Fruit fly (Drosophila melanogaster) whole organism, embryonic: ENCODE measurements around the gene Sry-alpha.

Source experiments
- Abd-B ChIP-seq: fragments of 200-800 bp; sonication (Bioruptor generic); optimal IDR thresholded peaks from 2 replicates; lab custom pipeline; 2018; ENCODE audit warnings: missing biosample characterization, mild to moderate bottlenecking, missing genetic modification characterization, moderate library complexity
- Antp ChIP-seq: fragments of 200-800 bp; sonication (Bioruptor generic); optimal IDR thresholded peaks from 3 replicates; lab custom pipeline; 2016; ENCODE audit warnings: missing biosample characterization, missing genetic modification characterization
- CG10267 ChIP-seq: fragments of 200-800 bp; sonication (Bioruptor generic); optimal IDR thresholded peaks from 2 replicates; lab custom pipeline; 2018; ENCODE audit warnings: missing biosample characterization, mild to moderate bottlenecking, missing genetic modification characterization, moderate library complexity
- CG10543 ChIP-seq: fragments of 200-800 bp; sonication (Bioruptor generic); optimal IDR thresholded peaks from 3 replicates; lab custom pipeline; 2017; ENCODE audit warnings: missing biosample characterization, mild to moderate bottlenecking, missing genetic modification characterization, moderate library complexity
- CG10565 ChIP-seq: fragments of 200-800 bp; sonication (Bioruptor generic); optimal IDR thresholded peaks from 3 replicates; lab custom pipeline; 2016; ENCODE audit warnings: missing biosample characterization, mild to moderate bottlenecking, missing genetic modification characterization
- CG11560 ChIP-seq: fragments of 200-800 bp; sonication (Bioruptor generic); IDR thresholded peaks from 3 replicates; pipeline ENCODE4 v1.3.6; 2022; ENCODE audit warnings: missing biosample characterization, missing genetic modification characterization
- CG12744 ChIP-seq: fragments of 200-800 bp; sonication (Bioruptor generic); optimal IDR thresholded peaks from 2 replicates; lab custom pipeline; 2016; ENCODE audit warnings: missing biosample characterization, missing genetic modification characterization
- CG14710 ChIP-seq: fragments of 200-800 bp; sonication (Bioruptor generic); optimal IDR thresholded peaks from 3 replicates; lab custom pipeline; 2019; ENCODE audit warnings: missing biosample characterization, mild to moderate bottlenecking, missing genetic modification characterization, moderate library complexity
- CG1647 ChIP-seq: fragments of 200-800 bp; sonication (Bioruptor generic); optimal IDR thresholded peaks from 3 replicates; lab custom pipeline; 2016; ENCODE audit warnings: missing biosample characterization, missing genetic modification characterization
- CG17359 ChIP-seq: fragments of 200-800 bp; sonication (Bioruptor generic); optimal IDR thresholded peaks from 3 replicates; lab custom pipeline; 2018; ENCODE audit warnings: missing biosample characterization, mild to moderate bottlenecking, missing genetic modification characterization, moderate library complexity
- CG18011 ChIP-seq: fragments of 200-800 bp; sonication (Bioruptor generic); optimal IDR thresholded peaks from 2 replicates; lab custom pipeline; 2017; ENCODE audit warnings: missing biosample characterization, missing genetic modification characterization, mild to moderate bottlenecking, moderate library complexity, missing genotype
- CG18619 ChIP-seq: fragments of 200-800 bp; sonication (Bioruptor generic); optimal IDR thresholded peaks from 3 replicates; lab custom pipeline; 2017; ENCODE audit warnings: missing biosample characterization, mild to moderate bottlenecking, missing genetic modification characterization
- CG2712 ChIP-seq: fragments of 200-800 bp; optimal IDR thresholded peaks from 3 replicates; lab custom pipeline; 2019; ENCODE audit warnings: missing biosample characterization, mild to moderate bottlenecking, missing genetic modification characterization, moderate library complexity
- CG3163 ChIP-seq: fragments of 200-800 bp; sonication (Bioruptor generic); optimal IDR thresholded peaks from 3 replicates; lab custom pipeline; 2016; ENCODE audit warnings: missing biosample characterization, missing genetic modification characterization
- CG4404 ChIP-seq: fragments of 200-800 bp; sonication (Bioruptor generic); IDR thresholded peaks from 2 replicates; pipeline ENCODE4 v1.3.6; 2022; ENCODE audit warnings: missing biosample characterization, missing genetic modification characterization
- CG6254 ChIP-seq: fragments of 200-800 bp; sonication (Bioruptor generic); optimal IDR thresholded peaks from 3 replicates; lab custom pipeline; 2017; ENCODE audit warnings: mild to moderate bottlenecking, missing biosample characterization, missing genetic modification reagents, missing genetic modification characterization
- CG7556 ChIP-seq: fragments of 200-800 bp; sonication (Bioruptor generic); optimal IDR thresholded peaks from 2 replicates; lab custom pipeline; 2017; ENCODE audit warnings: missing biosample characterization, mild to moderate bottlenecking, missing genetic modification characterization
- CG7963 ChIP-seq: fragments of 200-800 bp; sonication (Bioruptor generic); IDR thresholded peaks from 3 replicates; pipeline ENCODE4 v1.3.6; 2022; ENCODE audit warnings: missing biosample characterization, missing genetic modification characterization; ENCODE audit not compliant: partially characterized antibody
- CG8290 ChIP-seq, 3 experiments: fragments of 200-800 bp; sonication (Bioruptor generic); optimal IDR thresholded peaks; 2 replicates each; lab custom pipeline; 2016 to 2019; ENCODE audit warnings: missing biosample characterization in 3 of 3, missing genetic modification characterization in 3 of 3, mild to moderate bottlenecking in 2 of 3, moderate library complexity in 1 of 3
- Chrac-16 ChIP-seq: fragments of 200-800 bp; sonication (Bioruptor generic); optimal IDR thresholded peaks from 3 replicates; lab custom pipeline; 2016; ENCODE audit warnings: missing biosample characterization, missing genetic modification characterization
- Dek ChIP-seq: fragments of 200-800 bp; sonication (Bioruptor generic); optimal IDR thresholded peaks from 3 replicates; lab custom pipeline; 2019; ENCODE audit warnings: missing biosample characterization, mild to moderate bottlenecking, missing genetic modification characterization, moderate library complexity
- Dfd ChIP-seq, 2 experiments: fragments of >200 bp; optimal IDR thresholded peaks; 2 replicates each; lab custom pipeline; 2017; ENCODE audit warnings: missing biosample characterization in 2 of 2, missing genetic modification characterization in 2 of 2
- Drgx ChIP-seq: fragments of 200-800 bp; sonication (Bioruptor generic); IDR thresholded peaks from 2 replicates; pipeline ENCODE4 v1.3.6; 2022; ENCODE audit warnings: missing biosample characterization, missing genetic modification characterization
- ERR ChIP-seq: fragments of 200-800 bp; sonication (Bioruptor generic); optimal IDR thresholded peaks from 2 replicates; lab custom pipeline; 2016; ENCODE audit warnings: missing biosample characterization, missing genetic modification characterization
- Eip74EF ChIP-seq, 2 experiments: fragments of 200-800 bp in 1 of 2; fragments of >200 bp in 1 of 2; sonication (Bioruptor generic) in 1 of 2; optimal IDR thresholded peaks; 2 replicates each; lab custom pipeline; 2017 to 2019; ENCODE audit warnings: missing biosample characterization in 2 of 2, missing genetic modification characterization in 2 of 2, mild to moderate bottlenecking in 1 of 2, moderate library complexity in 1 of 2
- Rfx ChIP-seq: fragments of 200-800 bp; sonication (Bioruptor generic); IDR thresholded peaks from 2 replicates; pipeline ENCODE4 v1.3.6; 2022; ENCODE audit warnings: missing biosample characterization, missing genetic modification characterization
- Side ChIP-seq: fragments of 200-800 bp; sonication (Bioruptor generic); optimal IDR thresholded peaks from 2 replicates; lab custom pipeline; 2016; ENCODE audit warnings: missing biosample characterization, missing genetic modification characterization
- Sox102F ChIP-seq: fragments of 200-800 bp; sonication (Bioruptor generic); optimal IDR thresholded peaks from 2 replicates; lab custom pipeline; 2018; ENCODE audit warnings: missing biosample characterization, mild to moderate bottlenecking, missing genetic modification characterization, moderate library complexity
- ash1 ChIP-seq: fragments of 200-800 bp; sonication (Bioruptor generic); optimal IDR thresholded peaks from 2 replicates; lab custom pipeline; 2018; ENCODE audit warnings: missing biosample characterization, mild to moderate bottlenecking, missing genetic modification characterization
- chm ChIP-seq: fragments of 200-800 bp; sonication (Bioruptor generic); IDR thresholded peaks from 2 replicates; pipeline ENCODE4 v1.3.6; 2022; ENCODE audit warnings: missing biosample characterization, missing genetic modification characterization
- corto ChIP-seq: fragments of 200-800 bp; sonication (Bioruptor generic); optimal IDR thresholded peaks from 2 replicates; lab custom pipeline; 2016; ENCODE audit warnings: missing biosample characterization, mild to moderate bottlenecking, missing genetic modification characterization, moderate library complexity
- dpn ChIP-seq, 2 experiments: fragments of 200-800 bp; sonication (Bioruptor generic); optimal IDR thresholded peaks; 3 replicates each; lab custom pipeline; 2016; ENCODE audit warnings: missing biosample characterization in 2 of 2, missing genetic modification characterization in 2 of 2
- ems ChIP-seq: fragments of 200-800 bp; sonication (Bioruptor generic); optimal IDR thresholded peaks from 3 replicates; lab custom pipeline; 2016; ENCODE audit warnings: missing biosample characterization, missing genetic modification characterization
- exex ChIP-seq: fragments of 200-800 bp; sonication (Bioruptor generic); optimal IDR thresholded peaks from 4 replicates; lab custom pipeline; 2018; ENCODE audit warnings: missing biosample characterization, mild to moderate bottlenecking, missing genetic modification characterization, moderate library complexity
- lov ChIP-seq, 2 experiments: fragments of 200-800 bp in 1 of 2; fragments of >200 bp in 1 of 2; sonication (Bioruptor generic) in 1 of 2; IDR thresholded peaks in 1 of 2; optimal IDR thresholded peaks in 1 of 2; 2 replicates in 1 of 2; 3 replicates in 1 of 2; pipeline versions ENCODE4 v1.3.6 to Lab custom; 2017 to 2022; ENCODE audit warnings: missing biosample characterization in 1 of 2, missing genetic modification characterization in 1 of 2
- luna ChIP-seq: fragments of 200-800 bp; sonication (Bioruptor generic); optimal IDR thresholded peaks from 2 replicates; lab custom pipeline; 2016; ENCODE audit warnings: missing biosample characterization, missing genetic modification characterization
- otp ChIP-seq: fragments of 200-800 bp; sonication (Bioruptor generic); IDR thresholded peaks from 3 replicates; pipeline ENCODE4, ENCODE4 v1.3.6; 2022; ENCODE audit warnings: missing biosample characterization, missing genetic modification characterization
- pb ChIP-seq: fragments of 200-800 bp; sonication (Bioruptor generic); optimal IDR thresholded peaks from 3 replicates; lab custom pipeline; 2016; ENCODE audit warnings: missing biosample characterization, missing genetic modification characterization
- schlank ChIP-seq: fragments of 200-800 bp; sonication (Bioruptor generic); optimal IDR thresholded peaks from 2 replicates; lab custom pipeline; 2018; ENCODE audit warnings: missing biosample characterization, mild to moderate bottlenecking, missing genetic modification characterization
- sens-2 ChIP-seq: fragments of 200-800 bp; sonication (Bioruptor generic); IDR thresholded peaks from 2 replicates; pipeline ENCODE4 v1.3.6; 2022; ENCODE audit warnings: missing biosample characterization, missing genetic modification characterization
- seq ChIP-seq: fragments of 200-800 bp; sonication (Bioruptor generic); IDR thresholded peaks from 2 replicates; pipeline ENCODE4 v1.3.6; 2022; ENCODE audit warnings: missing biosample characterization, missing genetic modification characterization
- sim ChIP-seq: fragments of 200-800 bp; sonication (Bioruptor generic); IDR thresholded peaks from 2 replicates; pipeline ENCODE4 v1.3.6; 2022; ENCODE audit warnings: missing biosample characterization, missing genetic modification characterization
- tap ChIP-seq: fragments of 200-800 bp; optimal IDR thresholded peaks from 3 replicates; lab custom pipeline; 2019; ENCODE audit warnings: missing biosample characterization, mild to moderate bottlenecking, missing genetic modification characterization, moderate library complexity
- tna ChIP-seq: fragments of 200-800 bp; sonication (Bioruptor generic); IDR thresholded peaks from 2 replicates; pipeline ENCODE4 v1.3.6; 2022; ENCODE audit warnings: missing biosample characterization, missing genetic modification characterization; ENCODE audit not compliant: partially characterized antibody
- tup ChIP-seq: fragments of 200-800 bp; sonication (Bioruptor generic); optimal IDR thresholded peaks from 2 replicates; lab custom pipeline; 2016; ENCODE audit warnings: missing biosample characterization, mild to moderate bottlenecking, missing genetic modification characterization, moderate library complexity
- yki ChIP-seq: fragments of >200 bp; optimal IDR thresholded peaks from 3 replicates; lab custom pipeline; 2018
- zf30C ChIP-seq: fragments of 200-800 bp; sonication (Bioruptor generic); optimal IDR thresholded peaks from 3 replicates; lab custom pipeline; 2018; ENCODE audit warnings: missing biosample characterization, mild to moderate bottlenecking, missing genetic modification characterization
- zfh1 ChIP-seq: fragments of 200-800 bp; sonication (Bioruptor generic); IDR thresholded peaks from 3 replicates; pipeline ENCODE4 v1.3.6; 2022; ENCODE audit warnings: missing biosample characterization, missing genetic modification characterization

The Sry-alpha gene

dm6 chr3R:30058057-30058868, 18.7 kb downstream of the Sry-alpha start, which contains the start of gene sima (continued):
- TF ChIP-seq Chrac-16 (GFP tag; lab: Kevin White, UChicago) (peak; percentile 43), CG18011 (GFP tag; lab: Kevin White, UChicago) (no peak), Antp (no peak), CG12744 (GFP tag; lab: Kevin White, UChicago) (peak; percentile 14), dpn (GFP tag; optimal IDR thresholded peaks at IDR 0.05; lab: Kevin White, UChicago) (peak; percentile 29 to 53), seq (GFP tag; lab: Robert Waterston, UW) (no peak), CG14710 (tag; lab: Kevin White, UChicago) (peak; percentile 51), otp (no peak), sens-2 (GFP tag; lab: Robert Waterston, UW) (no peak), Drgx (GFP tag; lab: Robert Waterston, UW) (peak; percentile 41; the same call in 1 of the 2 replicates), schlank (no peak), Dek (tag; lab: Kevin White, UChicago) (peak; percentile 52), CG7963 (GFP tag; lab: Robert Waterston, UW) (no peak), CG18619 (no peak), tna (GFP tag; lab: Robert Waterston, UW) (no peak), Side (GFP tag; lab: Kevin White, UChicago) (no peak), CG6254 (GFP tag; lab: Kevin White, UChicago) (no peak), CG10543 (GFP tag; lab: Kevin White, UChicago) (no peak), pb (GFP tag; lab: Kevin White, UChicago) (no peak), chm (GFP tag; lab: Robert Waterston, UW) (peak; percentile 48; the same call in 1 of the 2 replicates), lov (optimal IDR thresholded peaks at IDR 0.05; lab: Kevin White, UChicago) (no peak), lov (GFP tag; IDR thresholded peaks at IDR 0.05; lab: Robert Waterston, UW) (no peak), CG7556 (GFP tag; lab: Kevin White, UChicago) (no peak), yki (lab: Kevin White, UChicago) (no peak), CG10565 (GFP tag; lab: Kevin White, UChicago) (no peak), ems (GFP tag; lab: Kevin White, UChicago) (peak; percentile 18), CG4404 (no peak), Eip74EF (GFP tag; optimal IDR thresholded peaks at IDR 0.05; lab: Kevin White, UChicago) (peak in 1 of 2 experiments; percentile 6), CG11560 (no peak), sim (GFP tag; lab: Robert Waterston, UW) (no peak), CG3163 (no peak), zf30C (GFP tag; lab: Kevin White, UChicago) (no peak), luna (GFP tag; lab: Kevin White, UChicago) (peak; percentile 1), CG2712 (tag; lab: Kevin White, UChicago) (peak; percentile 54), ERR (GFP tag; lab: Kevin White, UChicago) (peak; percentile 34), CG17359 (peak; percentile 41), zfh1 (GFP tag; lab: Robert Waterston, UW) (0 out of 3 replicates have a peak, but pooled peaks have one; percentile 32), ash1 (GFP tag; lab: Kevin White, UChicago) (no peak), Sox102F (GFP tag; lab: Kevin White, UChicago) (no peak), CG10267 (tag; lab: Kevin White, UChicago) (peak; percentile 3), tup (GFP tag; lab: Kevin White, UChicago) (no peak), CG8290 (GFP tag; optimal IDR thresholded peaks at IDR 0.05; lab: Kevin White, UChicago) (no peak), CG8290 (tag; optimal IDR thresholded peaks at IDR 0.05; lab: Kevin White, UChicago) (peak in 1 of 2 experiments; percentile 66), exex (tag; lab: Kevin White, UChicago) (peak; percentile 32), corto (GFP tag; lab: Kevin White, UChicago) (no peak), Rfx (GFP tag; lab: Robert Waterston, UW) (peak; percentile 64), Abd-B (peak; percentile 43), CG1647 (no peak), tap (tag; lab: Kevin White, UChicago) (peak; percentile 3), Dfd (GFP tag; optimal IDR thresholded peaks at IDR 0.05; lab: Kevin White, UChicago) (no peak)
